Fruit fly (Drosophila melanogaster) whole organism, wandering third instar larva: Measurements from ENCODE around the gene dia.
A peak's percentile ranks its signal among the peaks of the same experiment; 100 is the strongest.

Source experiments
- Abd-B ChIP-seq: fragments of >200 bp; optimal IDR thresholded peaks from 2 replicates; lab custom pipeline; 2017; ENCODE audit warnings: missing biosample characterization, missing genetic modification characterization
- CG32264 ChIP-seq: fragments of 200-800 bp; sonication (Bioruptor generic); optimal IDR thresholded peaks from 2 replicates; lab custom pipeline; 2016; ENCODE audit warnings: missing biosample characterization, missing genetic modification characterization
- CG9705 ChIP-seq: fragments of 200-800 bp; sonication (Bioruptor generic); optimal IDR thresholded peaks from 2 replicates; lab custom pipeline; 2018; ENCODE audit warnings: missing biosample characterization, mild to moderate bottlenecking, missing genetic modification characterization
- CrebA ChIP-seq: fragments of 200-800 bp; sonication (Bioruptor generic); optimal IDR thresholded peaks from 2 replicates; lab custom pipeline; 2016; ENCODE audit warnings: missing biosample characterization, mild to moderate bottlenecking, missing genetic modification characterization, borderline replicate concordance
- Dfd ChIP-seq: fragments of >200 bp; optimal IDR thresholded peaks from 2 replicates; lab custom pipeline; 2017; ENCODE audit warnings: missing biosample characterization, missing genetic modification characterization
- Dif ChIP-seq: fragments of 200-275, 200-300 bp; sonication (Bioruptor generic); optimal IDR thresholded peaks from 2 replicates; lab custom pipeline; 2018; ENCODE audit warnings: missing biosample characterization, missing genetic modification characterization; ENCODE audit not compliant: partially characterized antibody
- GATAd ChIP-seq: sonication (Bioruptor generic); optimal IDR thresholded peaks from 2 replicates; lab custom pipeline; 2016; ENCODE audit warnings: missing biosample characterization, missing genetic modification characterization
- HLH106 ChIP-seq: fragments of 200-800 bp; optimal IDR thresholded peaks from 3 replicates; lab custom pipeline; 2019; ENCODE audit warnings: missing biosample characterization, mild to moderate bottlenecking, missing genetic modification characterization, moderate library complexity
- Hnf4 ChIP-seq: fragments of 200-800 bp; sonication (Bioruptor generic); optimal IDR thresholded peaks from 2 replicates; lab custom pipeline; 2016; ENCODE audit warnings: missing biosample characterization, mild to moderate bottlenecking, missing genetic modification characterization
- Hr78 ChIP-seq: fragments of >200 bp; optimal IDR thresholded peaks from 2 replicates; lab custom pipeline; 2017; ENCODE audit warnings: missing biosample characterization, missing genetic modification characterization
- Hr83 ChIP-seq: fragments of 200-300 bp; sonication (Bioruptor generic); optimal IDR thresholded peaks from 2 replicates; lab custom pipeline; 2016; ENCODE audit warnings: missing biosample characterization, mild to moderate bottlenecking, missing genetic modification characterization, moderate library complexity; ENCODE audit not compliant: poor library complexity, severe bottlenecking
- Jra ChIP-seq: sonication (Bioruptor generic); optimal IDR thresholded peaks from 2 replicates; lab custom pipeline; 2016; ENCODE audit warnings: missing biosample characterization, missing genetic modification characterization
- Mio ChIP-seq: sonication (Bioruptor generic); optimal IDR thresholded peaks from 2 replicates; lab custom pipeline; 2016; ENCODE audit warnings: missing biosample characterization, missing genetic modification characterization
- Myc ChIP-seq: fragments of >200 bp; optimal IDR thresholded peaks from 2 replicates; lab custom pipeline; 2017
- N ChIP-seq: fragments of >200 bp; optimal IDR thresholded peaks from 2 replicates; lab custom pipeline; 2018; ENCODE audit warnings: missing biosample characterization, missing external identifiers, missing genetic modification characterization
- OdsH ChIP-seq: fragments of 200-800 bp; sonication (Bioruptor generic); optimal IDR thresholded peaks from 2 replicates; lab custom pipeline; 2016; ENCODE audit warnings: missing biosample characterization, mild to moderate bottlenecking, missing genetic modification characterization
- Rel ChIP-seq, 2 experiments: fragments of 200-800 bp; sonication (Bioruptor generic) in 1 of 2; optimal IDR thresholded peaks; 2 replicates in 1 of 2; 3 replicates in 1 of 2; lab custom pipeline; 2016 to 2019; ENCODE audit warnings: mild to moderate bottlenecking in 2 of 2, missing biosample characterization in 2 of 2, missing genetic modification characterization in 2 of 2, moderate library complexity in 1 of 2
- Sp1 ChIP-seq: fragments of 200-800 bp; sonication (Bioruptor generic); optimal IDR thresholded peaks from 3 replicates; lab custom pipeline; 2019; ENCODE audit warnings: missing biosample characterization, mild to moderate bottlenecking, missing genetic modification characterization, moderate library complexity
- Vsx2 ChIP-seq: fragments of 200-300, 225-300 bp; sonication (Bioruptor generic); optimal IDR thresholded peaks from 2 replicates; lab custom pipeline; 2018; ENCODE audit warnings: missing biosample characterization, missing genetic modification characterization; ENCODE audit not compliant: partially characterized antibody
- br ChIP-seq: fragments of 200-800 bp; sonication (Bioruptor generic); optimal IDR thresholded peaks from 2 replicates; lab custom pipeline; 2016; ENCODE audit warnings: missing biosample characterization, missing genetic modification characterization
- brk ChIP-seq: fragments of 200-800 bp; sonication (Bioruptor generic); optimal IDR thresholded peaks from 2 replicates; lab custom pipeline; 2016; ENCODE audit warnings: missing biosample characterization, mild to moderate bottlenecking, missing genetic modification characterization
- dl ChIP-seq, 2 experiments: fragments of 175-275, 200-275 bp in 1 of 2; fragments of 200-275 bp in 1 of 2; sonication (Bioruptor generic); optimal IDR thresholded peaks; lab custom pipeline; 2018; ENCODE audit warnings: mild to moderate bottlenecking in 2 of 2, missing biosample characterization in 2 of 2, missing genetic modification characterization in 2 of 2, moderate library complexity in 2 of 2; ENCODE audit not compliant: partially characterized antibody in 2 of 2, insufficient read depth in 1 of 2
- dmrt93B ChIP-seq: fragments of 200-800 bp; sonication (Bioruptor generic); optimal IDR thresholded peaks from 2 replicates; lab custom pipeline; 2018; ENCODE audit warnings: missing biosample characterization, mild to moderate bottlenecking, missing genetic modification characterization
- dsf ChIP-seq: sonication (Bioruptor generic); optimal IDR thresholded peaks from 2 replicates; lab custom pipeline; 2016; ENCODE audit warnings: missing biosample characterization, missing genetic modification characterization, borderline replicate concordance
- ey ChIP-seq: fragments of 200-800 bp; sonication (Bioruptor generic); optimal IDR thresholded peaks from 2 replicates; lab custom pipeline; 2016; ENCODE audit warnings: missing biosample characterization, missing genetic modification characterization
- foxo ChIP-seq, 2 experiments: fragments of 200-800 bp; sonication (Bioruptor generic); optimal IDR thresholded peaks; 2 replicates in 1 of 2; 3 replicates in 1 of 2; lab custom pipeline; 2016 to 2017; ENCODE audit warnings: missing biosample characterization in 2 of 2, missing genetic modification characterization in 2 of 2
- fru ChIP-seq: fragments of 200-800 bp; sonication (Bioruptor generic); optimal IDR thresholded peaks from 3 replicates; lab custom pipeline; 2016; ENCODE audit warnings: missing biosample characterization, mild to moderate bottlenecking, missing genetic modification characterization
- h ChIP-seq: fragments of 200-800 bp; sonication (Bioruptor generic); optimal IDR thresholded peaks from 3 replicates; lab custom pipeline; 2016; ENCODE audit warnings: missing biosample characterization, mild to moderate bottlenecking, missing genetic modification characterization
- jim ChIP-seq: fragments of 175-275, 200-325 bp; sonication (Bioruptor generic); optimal IDR thresholded peaks from 2 replicates; lab custom pipeline; 2016; ENCODE audit warnings: missing biosample characterization, mild to moderate bottlenecking, missing genetic modification characterization
- lola ChIP-seq: fragments of >200 bp; optimal IDR thresholded peaks from 2 replicates; lab custom pipeline; 2017; ENCODE audit warnings: missing biosample characterization, missing genetic modification characterization
- pan ChIP-seq: fragments of >200 bp; optimal IDR thresholded peaks from 2 replicates; lab custom pipeline; 2017
- psq ChIP-seq: fragments of 200-800 bp; sonication (Bioruptor generic); optimal IDR thresholded peaks from 3 replicates; lab custom pipeline; 2017; ENCODE audit warnings: missing biosample characterization, mild to moderate bottlenecking, missing genetic modification characterization, moderate library complexity
- rgr ChIP-seq: fragments of 200-800 bp; sonication (Bioruptor generic); optimal IDR thresholded peaks from 3 replicates; lab custom pipeline; 2016; ENCODE audit warnings: missing biosample characterization, mild to moderate bottlenecking, missing genetic modification characterization
- sage ChIP-seq: fragments of 200-800 bp; sonication (Bioruptor generic); optimal IDR thresholded peaks from 2 replicates; lab custom pipeline; 2016; ENCODE audit warnings: missing biosample characterization, mild to moderate bottlenecking, missing genetic modification characterization
- sv ChIP-seq: fragments of 200-800 bp; sonication (Bioruptor generic); optimal IDR thresholded peaks from 3 replicates; lab custom pipeline; 2016; ENCODE audit warnings: missing biosample characterization, missing genetic modification characterization
- tai ChIP-seq: sonication (Bioruptor generic); optimal IDR thresholded peaks from 2 replicates; lab custom pipeline; 2016; ENCODE audit warnings: missing biosample characterization, missing genetic modification characterization
- usp ChIP-seq: fragments of >200 bp; optimal IDR thresholded peaks from 2 replicates; lab custom pipeline; 2017; ENCODE audit warnings: missing biosample characterization, missing genetic modification characterization
- woc ChIP-seq: sonication (Bioruptor generic); optimal IDR thresholded peaks from 2 replicates; lab custom pipeline; 2016; ENCODE audit warnings: missing biosample characterization, mild to moderate bottlenecking, missing genetic modification characterization

Gene dia

DNA sequence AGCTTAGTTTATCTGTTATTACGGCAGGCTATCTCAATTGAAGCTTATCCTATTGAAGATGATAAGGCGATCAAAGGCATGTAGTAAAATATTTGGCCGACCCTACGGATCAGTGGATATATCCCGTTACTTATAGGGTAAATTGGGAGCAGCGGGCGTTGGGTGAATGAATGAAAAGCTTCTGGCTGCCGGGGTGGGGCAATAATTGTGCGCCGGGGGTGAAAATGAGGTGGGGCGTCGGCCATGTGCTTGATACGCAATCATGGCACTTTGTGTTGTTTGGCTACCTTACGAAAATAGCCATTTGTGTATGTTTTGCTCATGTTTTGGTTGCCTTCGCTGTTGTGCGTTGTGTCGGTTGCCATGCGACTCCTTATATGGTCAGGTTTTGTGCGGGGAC, 43.9 kb downstream of the dia start:
- TF ChIP-seq dmrt93B: no peak
- TF ChIP-seq CG9705 (GFP tag; lab: Kevin White, UChicago): no peak
- TF ChIP-seq sv (GFP tag; lab: Kevin White, UChicago): no peak
- TF ChIP-seq jim (GFP tag; lab: Kevin White, UChicago): no peak
- no peak for TF ChIP-seq Rel (GFP tag; optimal IDR thresholded peaks at IDR 0.05; lab: Kevin White, UChicago)
- peak; percentile 27 for TF ChIP-seq Rel (tag; optimal IDR thresholded peaks at IDR 0.05; lab: Kevin White, UChicago)
- TF ChIP-seq GATAd (GFP tag; lab: Kevin White, UChicago): no peak

DNA sequence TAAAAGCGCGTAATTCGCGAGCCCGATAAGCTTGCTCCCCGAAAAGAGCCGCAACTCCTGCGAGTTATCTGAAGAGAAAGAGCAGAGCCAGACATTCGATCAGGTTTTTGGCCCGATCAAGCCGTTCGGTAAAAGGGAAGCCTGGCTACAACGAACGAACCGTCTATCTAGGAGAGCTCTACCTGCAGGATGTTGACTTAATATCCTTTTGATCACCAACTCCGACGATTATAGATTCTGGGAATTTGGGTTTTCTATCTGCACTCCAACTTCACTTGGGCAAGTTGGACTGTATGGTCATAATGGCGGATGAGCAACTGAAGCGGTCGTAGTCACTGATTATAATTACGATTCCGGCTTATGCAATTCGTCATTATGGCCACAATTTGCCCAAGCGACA, 44.3 kb downstream of the dia start:
- TF ChIP-seq Jra (GFP tag; lab: Kevin White, UChicago): no peak
- no peak for TF ChIP-seq Hr78 (GFP tag; lab: Kevin White, UChicago)
- TF ChIP-seq dl (GFP tag; optimal IDR thresholded peaks at IDR 0.05; lab: Kevin White, UChicago; ENCODE audit: insufficient read depth in 1 of 2, partially characterized antibody in 2 of 2): no peak
- TF ChIP-seq br: no peak
- TF ChIP-seq ey (GFP tag; lab: Kevin White, UChicago): peak; percentile 33
- no peak for TF ChIP-seq CrebA (GFP tag; lab: Kevin White, UChicago)
- TF ChIP-seq brk (GFP tag; lab: Kevin White, UChicago): no peak
- TF ChIP-seq jim (GFP tag; lab: Kevin White, UChicago): no peak
- peak; percentile 65 for TF ChIP-seq HLH106 (tag; lab: Kevin White, UChicago)
- no peak for TF ChIP-seq pan (lab: Kevin White, UChicago)
- TF ChIP-seq Mio (GFP tag; lab: Kevin White, UChicago): no peak
- no peak for TF ChIP-seq Sp1
- TF ChIP-seq Myc (lab: Kevin White, UChicago): no peak
- peak; percentile 11 for TF ChIP-seq rgr (GFP tag; lab: Kevin White, UChicago)
- TF ChIP-seq woc: peak; percentile 59
- peak; percentile 71 for TF ChIP-seq h
- TF ChIP-seq Dif (GFP tag; lab: Kevin White, UChicago): no peak
- TF ChIP-seq GATAd (GFP tag; lab: Kevin White, UChicago): no peak
- TF ChIP-seq lola (GFP tag; lab: Kevin White, UChicago): no peak
- no peak for TF ChIP-seq Hnf4 (GFP tag; lab: Kevin White, UChicago)
- no peak for TF ChIP-seq Hr83 (GFP tag; lab: Kevin White, UChicago)
- peak; percentile 23 for TF ChIP-seq sage
- TF ChIP-seq tai (GFP tag; lab: Kevin White, UChicago): no peak
- no peak for TF ChIP-seq psq (GFP tag; lab: Kevin White, UChicago)
- TF ChIP-seq OdsH (GFP tag; lab: Kevin White, UChicago): no peak
- no peak for TF ChIP-seq Dfd (GFP tag; lab: Kevin White, UChicago)
- peak; percentile 38 for TF ChIP-seq dmrt93B
- TF ChIP-seq Vsx2 (GFP tag; lab: Kevin White, UChicago): no peak
- no peak for TF ChIP-seq dsf (GFP tag; lab: Kevin White, UChicago)
- peak in 1 of 2 experiments; percentile 47 for TF ChIP-seq foxo (GFP tag; optimal IDR thresholded peaks at IDR 0.05; lab: Kevin White, UChicago)
- TF ChIP-seq N: no peak
- no peak for TF ChIP-seq Rel (GFP tag; optimal IDR thresholded peaks at IDR 0.05; lab: Kevin White, UChicago)
- TF ChIP-seq Rel (tag; optimal IDR thresholded peaks at IDR 0.05; lab: Kevin White, UChicago): no peak
- peak; percentile 21 for TF ChIP-seq fru (GFP tag; lab: Kevin White, UChicago)
- no peak for TF ChIP-seq Abd-B (GFP tag; lab: Kevin White, UChicago)
- TF ChIP-seq CG9705 (GFP tag; lab: Kevin White, UChicago): no peak
- TF ChIP-seq CG32264 (GFP tag; lab: Kevin White, UChicago): no peak
- no peak for TF ChIP-seq sv (GFP tag; lab: Kevin White, UChicago)
- TF ChIP-seq usp (GFP tag; lab: Kevin White, UChicago): no peak

DNA sequence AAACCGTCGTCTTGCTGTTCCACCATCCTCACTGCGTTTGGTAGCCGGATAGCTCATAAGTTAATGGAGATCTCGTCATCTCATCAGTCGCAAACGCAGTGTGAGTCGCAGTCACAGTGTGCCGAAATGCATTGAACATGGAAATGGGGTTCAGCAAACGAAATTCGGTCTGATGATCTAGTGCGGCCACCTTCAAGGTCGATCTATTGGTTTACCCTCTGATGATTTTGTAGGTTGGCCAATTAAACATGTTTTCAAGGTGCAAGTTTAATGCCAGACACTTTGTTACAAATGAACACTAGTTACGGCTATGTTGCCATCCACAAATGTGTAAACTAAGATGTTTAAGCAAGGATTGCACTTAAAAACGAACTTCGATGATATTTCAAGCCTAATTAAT, 44.9 kb downstream of the dia start:
- TF ChIP-seq woc (no peak), usp (GFP tag; lab: Kevin White, UChicago) (no peak), foxo (GFP tag; optimal IDR thresholded peaks at IDR 0.05; lab: Kevin White, UChicago) (no peak), Hr78 (GFP tag; lab: Kevin White, UChicago) (no peak), CG9705 (GFP tag; lab: Kevin White, UChicago) (no peak), Hr83 (GFP tag; lab: Kevin White, UChicago) (no peak), N (no peak), lola (GFP tag; lab: Kevin White, UChicago) (no peak), GATAd (GFP tag; lab: Kevin White, UChicago) (no peak), sv (GFP tag; lab: Kevin White, UChicago) (no peak), rgr (GFP tag; lab: Kevin White, UChicago) (no peak), Rel (GFP tag; optimal IDR thresholded peaks at IDR 0.05; lab: Kevin White, UChicago) (no peak), Rel (tag; optimal IDR thresholded peaks at IDR 0.05; lab: Kevin White, UChicago) (no peak), br (no peak), psq (GFP tag; lab: Kevin White, UChicago) (no peak), Dfd (GFP tag; lab: Kevin White, UChicago) (no peak)
